Worm (Caenorhabditis elegans) whole organism, late embryonic: ENCODE results near the gene ddl-1.

Source experiments
- ahr-1 ChIP-seq: sonication (generic microtip); optimal IDR thresholded peaks from 2 replicates; lab custom pipeline; 2016; ENCODE audit warnings: missing genetic modification characterization, missing compliant biosample characterization
- ama-1 ChIP-seq: fragments of 150-350 bp; optimal IDR thresholded peaks from 2 replicates; lab custom pipeline; 2014
- ceh-14 ChIP-seq: sonication (generic microtip); optimal IDR thresholded peaks from 2 replicates; lab custom pipeline; 2016; ENCODE audit warnings: missing genotype, missing genetic modification characterization, missing compliant biosample characterization
- ceh-31 ChIP-seq: sonication (generic microtip); optimal IDR thresholded peaks from 2 replicates; lab custom pipeline; 2016; ENCODE audit warnings: missing genetic modification characterization, missing compliant biosample characterization
- ceh-34 ChIP-seq: sonication (generic microtip); optimal IDR thresholded peaks from 2 replicates; lab custom pipeline; 2016; ENCODE audit warnings: mild to moderate bottlenecking, missing genetic modification characterization, missing compliant biosample characterization
- fkh-10 ChIP-seq: fragments of 150-350 bp; optimal IDR thresholded peaks from 2 replicates; lab custom pipeline; 2014; ENCODE audit warnings: missing biosample characterization, missing genetic modification reagents, missing genetic modification characterization
- nhr-11 ChIP-seq: fragments of 150-350 bp; optimal IDR thresholded peaks from 2 replicates; lab custom pipeline; 2014; ENCODE audit warnings: missing biosample characterization, missing genetic modification characterization
- pat-9 ChIP-seq: fragments of 200-800 bp; sonication (Bioruptor generic); optimal IDR thresholded peaks from 2 replicates; lab custom pipeline; 2018; ENCODE audit warnings: mild to moderate bottlenecking, missing genetic modification characterization, moderate library complexity, missing compliant biosample characterization
- pha-2 ChIP-seq: sonication (generic microtip); optimal IDR thresholded peaks from 2 replicates; lab custom pipeline; 2017; ENCODE audit warnings: mild to moderate bottlenecking, missing genetic modification characterization, missing compliant biosample characterization
- ref-2 ChIP-seq: sonication (generic microtip); optimal IDR thresholded peaks from 2 replicates; lab custom pipeline; 2016; ENCODE audit warnings: missing genetic modification characterization, missing compliant biosample characterization
- ttx-3 ChIP-seq: sonication (generic microtip); optimal IDR thresholded peaks from 2 replicates; lab custom pipeline; 2016; ENCODE audit warnings: missing genetic modification reagents, missing genetic modification characterization, missing compliant biosample characterization

ce11 chrII:5605538-5605945 is 42.6 kb downstream of the ddl-1 start:
- TF ChIP-seq ceh-31, result no peak
- no peak for TF ChIP-seq ceh-34
- TF ChIP-seq ttx-3 (tag; lab: Kevin White, UChicago), result no peak
- no peak for TF ChIP-seq ceh-14 (tag; lab: Kevin White, UChicago)
- no peak for TF ChIP-seq nhr-11 (tag; lab: Kevin White, UChicago)
- TF ChIP-seq fkh-10 (GFP tag; lab: Kevin White, UChicago), result no peak
- TF ChIP-seq ama-1 (lab: Kevin White, UChicago), result no peak
- TF ChIP-seq pha-2, result no peak
- TF ChIP-seq ref-2 (tag; lab: Kevin White, UChicago), result no peak
- no peak for TF ChIP-seq pat-9 (tag; lab: Kevin White, UChicago)
- no peak for TF ChIP-seq ahr-1 (tag; lab: Kevin White, UChicago)
